Fruit fly (Drosophila melanogaster) Kc167 (cell line): ENCODE measurements around the gene mtDNA-helicase.

ENCODE experiments used
- Myc ChIP-seq: fragments of >200 bp; optimal IDR thresholded peaks from 2 replicates; lab custom pipeline; 2017; ENCODE audit warnings: missing external identifiers
- Sin3A ChIP-seq: fragments of >200 bp; optimal IDR thresholded peaks from 2 replicates; lab custom pipeline; 2018; ENCODE audit warnings: missing external identifiers
- h ChIP-seq: fragments of >200 bp; optimal IDR thresholded peaks from 3 replicates; lab custom pipeline; 2018; ENCODE audit warnings: missing external identifiers
- insv ChIP-seq: fragments of >200 bp; optimal IDR thresholded peaks from 3 replicates; lab custom pipeline; 2018; ENCODE audit warnings: missing external identifiers
- psq ChIP-seq: fragments of >200 bp; optimal IDR thresholded peaks from 2 replicates; lab custom pipeline; 2017; ENCODE audit warnings: missing external identifiers
- ttk ChIP-seq: sonication (Bioruptor generic); optimal IDR thresholded peaks from 2 replicates; lab custom pipeline; 2017; ENCODE audit warnings: missing external identifiers

dm6 chr2L:9918020-9918959 is 25.0 kb upstream of the mtDNA-helicase start, which contains the start of the genes CG5885 and CG4598:
- TF ChIP-seq ttk (lab: Kevin White, UChicago) = no peak
- TF ChIP-seq h (lab: Kevin White, UChicago) = no peak
- TF ChIP-seq psq (lab: Kevin White, UChicago) = no peak
- TF ChIP-seq insv (lab: Kevin White, UChicago) = no peak
- TF ChIP-seq Sin3A (lab: Kevin White, UChicago) = no peak
- no peak for TF ChIP-seq Myc (lab: Kevin White, UChicago)
